Worm (Caenorhabditis elegans): ENCODE measurements around the gene T27E4.5.
A peak's percentile ranks its signal among the peaks of the same experiment; 100 is the strongest.

Gene T27E4.5

ce11 chrV:9097213-9097612 lies 27.6 kb upstream of the T27E4.5 start (continued):
- TF ChIP-seq lin-35 (GFP tag; optimal IDR thresholded peaks at IDR 0.05) (no peak), Y53G8AR.9 (GFP tag; conservative IDR thresholded peaks at IDR 0.05) (peak; percentile 38; the same call in 1 of the 2 replicates), C17E4.6 (GFP tag; IDR thresholded peaks at IDR 0.05) (no peak), chd-7 (tag; optimal IDR thresholded peaks at IDR 0.05) (no peak), madf-6 (GFP tag; IDR thresholded peaks at IDR 0.05) (no peak), attf-6 (GFP tag; IDR thresholded peaks at IDR 0.05) (no peak), nfyb-1 (GFP tag; IDR thresholded peaks at IDR 0.05) (peak; percentile 28; the same call in 1 of the 2 replicates), F57A8.1 (GFP tag; optimal IDR thresholded peaks at IDR 0.05) (no peak), lsl-1 (GFP tag; optimal IDR thresholded peaks at IDR 0.05) (no peak), mes-4 (tag; optimal IDR thresholded peaks at IDR 0.05) (no peak), T26A5.8 (tag; optimal IDR thresholded peaks at IDR 0.05) (no peak), sdz-38 (tag; optimal IDR thresholded peaks at IDR 0.05) (no peak), pha-4 (tag; optimal IDR thresholded peaks at IDR 0.05) (peak; percentile 63), F49E8.2 (tag; optimal IDR thresholded peaks at IDR 0.05; ENCODE audit: insufficient read depth) (no peak), tbp1 (GFP tag; optimal IDR thresholded peaks at IDR 0.05) (peak; percentile 12), nfya-1 (tag; optimal IDR thresholded peaks at IDR 0.05; ENCODE audit: borderline replicate concordance, insufficient read depth) (no peak), B0035.1 (tag; optimal IDR thresholded peaks at IDR 0.05) (no peak), B0019.2 (GFP tag; conservative IDR thresholded peaks at IDR 0.05) (no peak), hrde-1 (tag; optimal IDR thresholded peaks at IDR 0.05; ENCODE audit: borderline replicate concordance) (no peak), K12H6.12 (tag; optimal IDR thresholded peaks at IDR 0.05) (no peak), B0336.3 (GFP tag; IDR thresholded peaks at IDR 0.05) (peak; percentile 27; the same call in 1 of the 2 replicates), akir-1 (GFP tag; optimal IDR thresholded peaks at IDR 0.05) (no peak), F37B4.10 (GFP tag; IDR thresholded peaks at IDR 0.05) (no peak), ztf-28 (GFP tag; IDR thresholded peaks at IDR 0.05) (no peak), K11D2.4 (GFP tag; IDR thresholded peaks at IDR 0.05) (no peak; the same call in 1 of the 2 replicates), snpc-3.4 (tag; optimal IDR thresholded peaks at IDR 0.05) (no peak), ceh-58 (GFP tag; IDR thresholded peaks at IDR 0.05) (no peak), C06A6.2 (GFP tag; conservative IDR thresholded peaks at IDR 0.05) (0 out of 2 replicates have a peak, but pooled peaks have one; percentile 11), hmg-20 (GFP tag; IDR thresholded peaks at IDR 0.05) (no peak)

ce11 chrV:9096674-9097073 lies 27.1 kb upstream of the T27E4.5 start:
- TF ChIP-seq T07F8.4 (tag; optimal IDR thresholded peaks at IDR 0.05) (no peak), madf-10 (tag; optimal IDR thresholded peaks at IDR 0.05) (no peak), tbp1 (GFP tag; optimal IDR thresholded peaks at IDR 0.05) (no peak), akir-1 (GFP tag; optimal IDR thresholded peaks at IDR 0.05) (no peak), madf-3 (GFP tag; IDR thresholded peaks at IDR 0.05) (0 out of 2 replicates have a peak, but pooled peaks have one; percentile 38), hrde-1 (tag; optimal IDR thresholded peaks at IDR 0.05; ENCODE audit: borderline replicate concordance) (no peak), ama-1 (optimal IDR thresholded peaks at IDR 0.05) (peak; percentile 61), ama-1 (GFP tag; optimal IDR thresholded peaks at IDR 0.05) (no peak), nfyb-1 (GFP tag; IDR thresholded peaks at IDR 0.05) (peak; percentile 23; the same call in 1 of the 2 replicates), mes-4 (tag; optimal IDR thresholded peaks at IDR 0.05) (no peak), F22D6.2 (tag; optimal IDR thresholded peaks at IDR 0.05) (no peak), snpc-4 (GFP tag; optimal IDR thresholded peaks at IDR 0.05) (no peak), snpc-4 (tag; optimal IDR thresholded peaks at IDR 0.05) (no peak), Y53G8AR.9 (GFP tag; conservative IDR thresholded peaks at IDR 0.05) (0 out of 2 replicates have a peak, but pooled peaks have one; percentile 10), sea-2 (GFP tag; IDR thresholded peaks at IDR 0.05) (no peak), F10E7.11 (tag; optimal IDR thresholded peaks at IDR 0.05) (no peak), B0336.3 (GFP tag; IDR thresholded peaks at IDR 0.05) (peak; percentile 12; the same call in 1 of the 2 replicates), B0019.2 (GFP tag; conservative IDR thresholded peaks at IDR 0.05) (no peak), fkh-3 (tag; optimal IDR thresholded peaks at IDR 0.05) (no peak), xnd-1 (tag; optimal IDR thresholded peaks at IDR 0.05) (no peak), ztf-22 (GFP tag; optimal IDR thresholded peaks at IDR 0.05) (no peak)

Measured in whole organism, young adult.